Fruit fly (Drosophila melanogaster) whole organism, embryonic: Measurements from ENCODE around the gene CG14194.

Source experiments
- Awh ChIP-seq: fragments of 200-800 bp; sonication (Bioruptor generic); IDR thresholded peaks from 2 replicates; pipeline ENCODE4, ENCODE4 v1.3.6; 2022; ENCODE audit warnings: missing biosample characterization, missing genetic modification characterization
- CG10274 ChIP-seq: fragments of 200-800 bp; sonication (Bioruptor generic); optimal IDR thresholded peaks from 3 replicates; lab custom pipeline; 2017; ENCODE audit warnings: missing biosample characterization, mild to moderate bottlenecking, missing genetic modification characterization
- CG10543 ChIP-seq: fragments of 200-800 bp; sonication (Bioruptor generic); optimal IDR thresholded peaks from 3 replicates; lab custom pipeline; 2017; ENCODE audit warnings: missing biosample characterization, mild to moderate bottlenecking, missing genetic modification characterization, moderate library complexity
- CG16863 ChIP-seq: fragments of 200-800 bp; sonication (Bioruptor generic); optimal IDR thresholded peaks from 3 replicates; lab custom pipeline; 2016; ENCODE audit warnings: missing biosample characterization, missing genetic modification characterization
- CG17186 ChIP-seq: fragments of 200-800 bp; sonication (Bioruptor generic); optimal IDR thresholded peaks from 3 replicates; lab custom pipeline; 2017; ENCODE audit warnings: missing biosample characterization, missing genetic modification reagents, missing genetic modification characterization
- CG17802 ChIP-seq: fragments of 200-800 bp; sonication (Bioruptor generic); optimal IDR thresholded peaks from 2 replicates; lab custom pipeline; 2018; ENCODE audit warnings: missing biosample characterization, mild to moderate bottlenecking, missing genetic modification characterization, moderate library complexity
- CG2129 ChIP-seq: fragments of 200-800 bp; sonication (Bioruptor generic); IDR thresholded peaks from 2 replicates; pipeline ENCODE4 v1.3.6; 2022; ENCODE audit warnings: missing biosample characterization, missing genetic modification characterization; ENCODE audit not compliant: partially characterized antibody
- CG30020 ChIP-seq: fragments of 200-800 bp; optimal IDR thresholded peaks from 2 replicates; lab custom pipeline; 2019; ENCODE audit warnings: missing biosample characterization, mild to moderate bottlenecking, missing genetic modification characterization, moderate library complexity
- CG30403 ChIP-seq: fragments of 200-800 bp; sonication (Bioruptor generic); optimal IDR thresholded peaks from 3 replicates; lab custom pipeline; 2016; ENCODE audit warnings: missing biosample characterization, missing genetic modification characterization
- CG3838 ChIP-seq: fragments of 200-800 bp; sonication (Bioruptor generic); optimal IDR thresholded peaks from 3 replicates; lab custom pipeline; 2016; ENCODE audit warnings: missing biosample characterization, missing genetic modification characterization
- CG4404 ChIP-seq: fragments of 200-800 bp; sonication (Bioruptor generic); IDR thresholded peaks from 2 replicates; pipeline ENCODE4 v1.3.6; 2022; ENCODE audit warnings: missing biosample characterization, missing genetic modification characterization
- CG5180 ChIP-seq: fragments of 200-800 bp; sonication (Bioruptor generic); optimal IDR thresholded peaks from 3 replicates; lab custom pipeline; 2017; ENCODE audit warnings: missing biosample characterization, missing genetic modification characterization, mild to moderate bottlenecking, moderate library complexity, missing genetic modification reagents
- CG5953 ChIP-seq: fragments of 200-800 bp; sonication (Bioruptor generic); IDR thresholded peaks from 2 replicates; pipeline ENCODE4 v1.3.6; 2022; ENCODE audit warnings: missing biosample characterization, missing genetic modification characterization
- CG7839 ChIP-seq: fragments of 200-800 bp; sonication (Bioruptor generic); optimal IDR thresholded peaks from 3 replicates; lab custom pipeline; 2018; ENCODE audit warnings: missing biosample characterization, mild to moderate bottlenecking, missing genetic modification characterization, moderate library complexity
- CG9437 ChIP-seq: fragments of 200-800 bp; sonication (Bioruptor generic); optimal IDR thresholded peaks from 2 replicates; lab custom pipeline; 2018; ENCODE audit warnings: missing biosample characterization, mild to moderate bottlenecking, missing genetic modification characterization
- CG9797 ChIP-seq: fragments of 200-800 bp; sonication (Bioruptor generic); optimal IDR thresholded peaks from 3 replicates; lab custom pipeline; 2018; ENCODE audit warnings: missing biosample characterization, mild to moderate bottlenecking, missing genetic modification characterization
- CG9876 ChIP-seq: fragments of 200-800 bp; sonication (Bioruptor generic); optimal IDR thresholded peaks from 2 replicates; lab custom pipeline; 2016; ENCODE audit warnings: missing biosample characterization, missing genetic modification characterization
- Dip3 ChIP-seq: fragments of 200-800 bp; sonication (Bioruptor generic); optimal IDR thresholded peaks from 3 replicates; lab custom pipeline; 2016; ENCODE audit warnings: missing biosample characterization, missing genetic modification characterization
- Ets65A ChIP-seq: fragments of 200-800 bp; sonication (Bioruptor generic); peaks from one replicate; lab custom pipeline; 2016; ENCODE audit warnings: missing biosample characterization, missing genetic modification characterization
- H2.0 ChIP-seq: fragments of 200-800 bp; sonication (Bioruptor generic); IDR thresholded peaks from 2 replicates; pipeline ENCODE4 v1.3.6; 2022; ENCODE audit warnings: missing biosample characterization, missing genetic modification characterization
- Hr51 ChIP-seq, 2 experiments: fragments of 200-800 bp; sonication (Bioruptor generic); optimal IDR thresholded peaks; 2 replicates in 1 of 2; 3 replicates in 1 of 2; lab custom pipeline; 2016 to 2018; ENCODE audit warnings: missing biosample characterization in 2 of 2, missing genetic modification characterization in 2 of 2, mild to moderate bottlenecking in 1 of 2, moderate library complexity in 1 of 2
- Med ChIP-seq: fragments of 200-800 bp; sonication (Bioruptor generic); peaks from one replicate; lab custom pipeline; 2016; ENCODE audit warnings: missing biosample characterization, missing genetic modification characterization, mild to moderate bottlenecking, inconsistent platforms, moderate library complexity
- NK7.1 ChIP-seq: fragments of 200-800 bp; sonication (Bioruptor generic); optimal IDR thresholded peaks from 3 replicates; lab custom pipeline; 2016; ENCODE audit warnings: missing biosample characterization, missing genetic modification characterization
- Pdp1 ChIP-seq, 2 experiments: fragments of 200-800 bp; sonication (Bioruptor generic); optimal IDR thresholded peaks; 3 replicates each; lab custom pipeline; 2016; ENCODE audit warnings: missing biosample characterization in 2 of 2, missing genetic modification characterization in 2 of 2, mild to moderate bottlenecking in 1 of 2, moderate library complexity in 1 of 2
- Sox102F ChIP-seq: fragments of 200-800 bp; sonication (Bioruptor generic); optimal IDR thresholded peaks from 2 replicates; lab custom pipeline; 2018; ENCODE audit warnings: missing biosample characterization, mild to moderate bottlenecking, missing genetic modification characterization, moderate library complexity
- YL-1 ChIP-seq: fragments of 200-800 bp; sonication (Bioruptor generic); optimal IDR thresholded peaks from 3 replicates; lab custom pipeline; 2017; ENCODE audit warnings: missing biosample characterization, mild to moderate bottlenecking, missing genetic modification characterization
- ab ChIP-seq: fragments of 200-800 bp; sonication (Bioruptor generic); optimal IDR thresholded peaks from 2 replicates; lab custom pipeline; 2016; ENCODE audit warnings: missing biosample characterization, missing genetic modification characterization
- az2 ChIP-seq: fragments of 200-800 bp; sonication (Bioruptor generic); optimal IDR thresholded peaks from 3 replicates; lab custom pipeline; 2016; ENCODE audit warnings: missing biosample characterization, missing genetic modification characterization
- caup ChIP-seq: fragments of 200-800 bp; sonication (Bioruptor generic); optimal IDR thresholded peaks from 3 replicates; lab custom pipeline; 2017; ENCODE audit warnings: missing biosample characterization, mild to moderate bottlenecking, missing genetic modification characterization, moderate library complexity; ENCODE audit not compliant: severe bottlenecking
- chif ChIP-seq, 2 experiments: fragments of 200-800 bp; sonication (Bioruptor generic); optimal IDR thresholded peaks; 3 replicates each; lab custom pipeline; 2016; ENCODE audit warnings: missing biosample characterization in 2 of 2, missing genetic modification characterization in 2 of 2
- chm ChIP-seq: fragments of 200-800 bp; sonication (Bioruptor generic); IDR thresholded peaks from 2 replicates; pipeline ENCODE4 v1.3.6; 2022; ENCODE audit warnings: missing biosample characterization, missing genetic modification characterization
- da ChIP-seq: fragments of 200-800 bp; sonication (Bioruptor generic); optimal IDR thresholded peaks from 2 replicates; lab custom pipeline; 2016; ENCODE audit warnings: missing biosample characterization, missing genetic modification characterization
- dmrt11E ChIP-seq: fragments of 200-800 bp; sonication (Bioruptor generic); optimal IDR thresholded peaks from 3 replicates; lab custom pipeline; 2018; ENCODE audit warnings: missing biosample characterization, mild to moderate bottlenecking, missing genetic modification characterization, moderate library complexity
- dysf ChIP-seq: fragments of 200-800 bp; sonication (Bioruptor generic); IDR thresholded peaks from 3 replicates; pipeline ENCODE4 v1.3.6; 2022; ENCODE audit warnings: missing biosample characterization, missing genetic modification characterization
- ewg ChIP-seq: fragments of 200-800 bp; sonication (Bioruptor generic); optimal IDR thresholded peaks from 3 replicates; lab custom pipeline; 2017; ENCODE audit warnings: mild to moderate bottlenecking, missing biosample characterization, missing genetic modification reagents, missing genetic modification characterization
- gfzf ChIP-seq: fragments of 200-800 bp; sonication (Bioruptor generic); optimal IDR thresholded peaks from 2 replicates; lab custom pipeline; 2016; ENCODE audit warnings: missing biosample characterization, mild to moderate bottlenecking, missing genetic modification characterization, moderate library complexity
- ind ChIP-seq: fragments of 200-800 bp; sonication (Bioruptor generic); optimal IDR thresholded peaks from 3 replicates; lab custom pipeline; 2016; ENCODE audit warnings: missing biosample characterization, missing genetic modification characterization
- lbe ChIP-seq: fragments of 200-800 bp; sonication (Bioruptor generic); optimal IDR thresholded peaks from 2 replicates; lab custom pipeline; 2016; ENCODE audit warnings: missing biosample characterization, mild to moderate bottlenecking, missing genetic modification characterization
- lilli ChIP-seq: fragments of 200-800 bp; sonication (Bioruptor generic); optimal IDR thresholded peaks from 3 replicates; lab custom pipeline; 2016; ENCODE audit warnings: missing biosample characterization, missing genetic modification characterization
- lola ChIP-seq, 3 experiments: fragments of >200 bp in 2 of 3; fragments of 200-800 bp in 1 of 3; sonication (Bioruptor generic) in 1 of 3; optimal IDR thresholded peaks; 2 replicates each; lab custom pipeline; 2017 to 2019; ENCODE audit warnings: missing biosample characterization in 3 of 3, missing genetic modification characterization in 3 of 3, mild to moderate bottlenecking in 1 of 3, moderate library complexity in 1 of 3
- pzg ChIP-seq: fragments of 200-800 bp; sonication (Bioruptor generic); optimal IDR thresholded peaks from 3 replicates; lab custom pipeline; 2018; ENCODE audit warnings: missing biosample characterization, mild to moderate bottlenecking, missing genetic modification characterization, moderate library complexity
- rib ChIP-seq: fragments of 200-800 bp; sonication (Bioruptor generic); IDR thresholded peaks from 2 replicates; pipeline ENCODE4 v1.3.6; 2022; ENCODE audit warnings: missing biosample characterization, missing genetic modification characterization
- run ChIP-seq: fragments of 200-800 bp; sonication (Bioruptor generic); optimal IDR thresholded peaks from 3 replicates; lab custom pipeline; 2018; ENCODE audit warnings: missing biosample characterization, mild to moderate bottlenecking, missing genetic modification characterization
- unpg ChIP-seq: fragments of 200-800 bp; sonication (Bioruptor generic); optimal IDR thresholded peaks from 3 replicates; lab custom pipeline; 2018; ENCODE audit warnings: missing biosample characterization, mild to moderate bottlenecking, missing genetic modification characterization, moderate library complexity
- vnd ChIP-seq: fragments of 200-800 bp; sonication (Bioruptor generic); IDR thresholded peaks from 3 replicates; pipeline ENCODE4 v1.3.6; 2022; ENCODE audit warnings: missing biosample characterization, missing genetic modification characterization; ENCODE audit not compliant: partially characterized antibody
- vvl ChIP-seq: fragments of 200-800 bp; sonication (Bioruptor generic); IDR thresholded peaks from 2 replicates; pipeline ENCODE4 v1.3.6; 2022; ENCODE audit warnings: missing biosample characterization, missing genetic modification characterization
- wor ChIP-seq: fragments of 200-800 bp; sonication (Bioruptor generic); IDR thresholded peaks from 2 replicates; pipeline ENCODE4 v1.3.6; 2022; ENCODE audit warnings: missing biosample characterization, missing genetic modification characterization
- zen2 ChIP-seq: fragments of 200-800 bp; sonication (Bioruptor generic); IDR thresholded peaks from 3 replicates; pipeline ENCODE4 v1.3.6; 2022; ENCODE audit warnings: missing biosample characterization, missing genetic modification characterization; ENCODE audit not compliant: partially characterized antibody
- zfh1 ChIP-seq: fragments of 200-800 bp; sonication (Bioruptor generic); IDR thresholded peaks from 3 replicates; pipeline ENCODE4 v1.3.6; 2022; ENCODE audit warnings: missing biosample characterization, missing genetic modification characterization

CG14194 gene

DNA sequence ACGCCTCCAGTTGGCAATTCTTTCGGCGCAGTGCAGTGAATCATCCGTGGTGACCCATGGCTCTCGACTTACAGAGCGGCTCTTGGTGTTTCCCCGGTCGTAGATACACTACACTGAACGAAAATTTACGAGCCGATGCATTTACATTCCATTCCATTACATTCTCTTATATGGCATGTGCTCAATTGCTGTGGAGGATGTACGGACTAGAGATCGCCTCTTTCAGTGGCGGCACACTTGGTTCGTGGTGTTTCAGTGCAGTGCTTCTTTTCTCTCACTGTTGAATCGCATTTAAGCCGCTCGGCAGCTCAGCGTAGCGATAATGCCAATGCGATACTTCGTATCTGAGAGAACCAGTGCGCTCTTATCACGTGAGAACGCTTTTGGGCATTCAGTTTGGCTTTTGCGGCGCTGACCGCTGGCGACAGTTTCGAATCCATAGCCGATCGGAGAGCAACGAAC lies 5.7 kb upstream of the CG14194 start, which contains the start of gene Mec2 (continued):
- 0 out of 2 replicates have a peak, but pooled peaks have one; percentile 14 for TF ChIP-seq Awh
- peak; percentile 2 for TF ChIP-seq ab (GFP tag; lab: Kevin White, UChicago)
- TF ChIP-seq Med (GFP tag; lab: Kevin White, UChicago): peak; percentile 94
- peak; percentile 26 for TF ChIP-seq lilli
- no peak for TF ChIP-seq CG2129 (GFP tag; lab: Robert Waterston, UW)
- no peak for TF ChIP-seq CG17802
- TF ChIP-seq CG9797 (GFP tag; lab: Kevin White, UChicago): no peak
- peak; percentile 38 for TF ChIP-seq CG10543 (GFP tag; lab: Kevin White, UChicago)
- peak in 1 of 2 experiments; percentile 34 for TF ChIP-seq Hr51 (GFP tag; optimal IDR thresholded peaks at IDR 0.05; lab: Kevin White, UChicago)
- TF ChIP-seq lbe (GFP tag; lab: Kevin White, UChicago): peak; percentile 44
- TF ChIP-seq CG10274 (GFP tag; lab: Kevin White, UChicago): no peak
- peak; percentile 28 for TF ChIP-seq dmrt11E (tag; lab: Kevin White, UChicago)
- TF ChIP-seq Dip3: peak; percentile 4
- peak; percentile 68 to 70 for TF ChIP-seq chif (GFP tag; optimal IDR thresholded peaks at IDR 0.05; lab: Kevin White, UChicago)
- TF ChIP-seq H2.0 (GFP tag; lab: Robert Waterston, UW): peak; percentile 73
- TF ChIP-seq run (tag; lab: Kevin White, UChicago): no peak
- TF ChIP-seq CG17186 (GFP tag; lab: Kevin White, UChicago): no peak
- TF ChIP-seq unpg (GFP tag; lab: Kevin White, UChicago): peak; percentile 70
- TF ChIP-seq CG30403 (GFP tag; lab: Kevin White, UChicago): peak; percentile 47
- TF ChIP-seq rib: no peak
- peak; percentile 41; the same call in 1 of the 2 replicates for TF ChIP-seq vvl (GFP tag; lab: Robert Waterston, UW)
- TF ChIP-seq Pdp1 (GFP tag; optimal IDR thresholded peaks at IDR 0.05; lab: Kevin White, UChicago): peak; percentile 36 to 45
- TF ChIP-seq CG7839 (tag; lab: Kevin White, UChicago): peak; percentile 73
- TF ChIP-seq ewg: peak; percentile 39
- no peak for TF ChIP-seq da (GFP tag; lab: Kevin White, UChicago)
- no peak for TF ChIP-seq caup
- no peak for TF ChIP-seq CG30020 (tag; lab: Kevin White, UChicago)
- TF ChIP-seq CG16863 (GFP tag; lab: Kevin White, UChicago): peak; percentile 54
- TF ChIP-seq chm (GFP tag; lab: Robert Waterston, UW): peak; percentile 62; the same call in 1 of the 2 replicates
- TF ChIP-seq lola (GFP tag; optimal IDR thresholded peaks at IDR 0.05; lab: Kevin White, UChicago): peak in 1 of 3 experiments; percentile 21
- peak; percentile 34; the same call in 1 of the 2 replicates for TF ChIP-seq wor (GFP tag; lab: Robert Waterston, UW)
- TF ChIP-seq CG3838: no peak
- TF ChIP-seq az2 (GFP tag; lab: Kevin White, UChicago): peak; percentile 56
- TF ChIP-seq gfzf: no peak
- TF ChIP-seq CG9437 (GFP tag; lab: Kevin White, UChicago): peak; percentile 26
- peak; percentile 41 for TF ChIP-seq ind
- TF ChIP-seq NK7.1 (GFP tag; lab: Kevin White, UChicago): peak; percentile 52
- peak; percentile 95 for TF ChIP-seq Ets65A (GFP tag; lab: Kevin White, UChicago)
- TF ChIP-seq CG5180 (GFP tag; lab: Kevin White, UChicago): no peak
- peak; percentile 62 for TF ChIP-seq dysf
- peak; percentile 50; the same call in 1 of the 2 replicates for TF ChIP-seq CG5953
- TF ChIP-seq zfh1 (GFP tag; lab: Robert Waterston, UW): peak; percentile 58; the same call in 2 of the 3 replicates
- peak; percentile 73 for TF ChIP-seq Sox102F
- TF ChIP-seq vnd (GFP tag; lab: Robert Waterston, UW): no peak
- no peak for TF ChIP-seq zen2 (GFP tag; lab: Robert Waterston, UW)
- no peak for TF ChIP-seq CG4404 (GFP tag; lab: Robert Waterston, UW)
- no peak for TF ChIP-seq YL-1 (GFP tag; lab: Kevin White, UChicago)
- no peak for TF ChIP-seq pzg (GFP tag; lab: Kevin White, UChicago)
- no peak for TF ChIP-seq CG9876 (GFP tag; lab: Kevin White, UChicago)
